Worm (Caenorhabditis elegans) whole organism, dauer: ENCODE data around the gene rpl-42.
"Not testable (repeated sequence)": the region's sequence is repeated elsewhere in the genome, so short reads cannot be mapped to it uniquely, and the experiment has no call there.

Experiments used
- unc-62 ChIP-seq: sonication (generic microtip); optimal IDR thresholded peaks from 2 replicates; lab custom pipeline; 2017; ENCODE audit warnings: missing biosample characterization, missing genetic modification reagents, missing genetic modification characterization

rpl-42 gene

DNA sequence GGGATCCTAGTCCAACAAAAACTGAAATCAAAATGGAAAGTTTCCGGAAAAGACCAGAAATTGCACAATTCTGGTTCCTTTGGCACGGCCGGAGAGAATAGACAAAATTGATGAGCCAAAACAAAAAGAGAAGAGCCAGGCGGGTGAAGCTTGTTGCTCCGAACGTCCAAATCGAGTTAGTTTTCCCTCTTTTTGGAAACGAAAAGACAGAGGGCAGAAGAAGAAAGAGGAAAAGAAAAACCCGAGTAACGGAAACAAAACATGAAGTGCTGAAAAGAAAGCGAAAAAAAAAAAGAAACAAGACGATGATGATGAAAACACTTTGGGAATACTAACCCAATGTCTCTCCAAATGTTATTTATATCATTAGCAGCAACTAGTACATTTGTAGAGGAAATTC lies 936 bp upstream of the rpl-42 start:
- no peak for TF ChIP-seq unc-62 (GFP tag; lab: Kevin White, UChicago)

DNA sequence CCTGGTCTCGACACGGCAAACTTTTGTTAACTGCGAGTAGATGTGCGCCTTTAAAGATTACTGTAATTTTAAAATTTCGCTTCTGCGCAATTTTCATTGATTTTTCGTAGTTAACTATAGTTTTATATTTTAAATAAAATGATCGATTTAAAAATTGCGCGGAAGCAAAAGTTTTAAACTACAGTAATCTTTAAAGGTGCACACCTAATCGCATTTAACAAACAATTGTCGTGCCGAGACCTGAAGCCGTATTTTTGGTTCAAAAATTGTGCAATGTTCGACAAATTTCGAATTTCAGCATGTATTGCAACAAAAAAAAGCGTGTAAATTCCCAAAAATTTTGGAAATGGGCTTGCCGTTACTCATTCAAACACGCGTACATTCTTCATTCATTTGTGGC lies 1.9 kb downstream of the rpl-42 start:
- TF ChIP-seq unc-62 (GFP tag; lab: Kevin White, UChicago), result no peak

DNA sequence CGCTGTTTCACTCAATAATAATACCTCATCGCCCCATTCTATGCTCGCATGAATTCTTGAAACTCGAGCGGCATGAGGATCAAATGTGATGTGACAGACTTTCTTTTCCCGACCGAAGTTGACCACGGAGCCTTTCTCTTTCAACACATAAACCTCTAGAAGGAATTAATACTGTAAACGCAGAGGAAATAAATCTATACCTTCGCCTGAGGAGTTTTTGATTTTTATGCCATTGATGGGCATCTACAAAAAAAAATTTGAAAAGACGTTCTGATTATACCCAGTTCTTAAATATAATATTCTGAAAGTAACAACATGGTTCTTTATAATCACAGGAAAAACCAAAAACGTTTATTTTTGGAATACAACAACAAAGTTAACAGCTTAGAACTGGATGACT lies 3.7 kb downstream of the rpl-42 start, which contains the start of gene nbs-1:
Gene nbs-1 (minus strand): TSS at position 246 of the 400 bp plus-strand sequence.
- no peak for TF ChIP-seq unc-62 (GFP tag; lab: Kevin White, UChicago)

DNA sequence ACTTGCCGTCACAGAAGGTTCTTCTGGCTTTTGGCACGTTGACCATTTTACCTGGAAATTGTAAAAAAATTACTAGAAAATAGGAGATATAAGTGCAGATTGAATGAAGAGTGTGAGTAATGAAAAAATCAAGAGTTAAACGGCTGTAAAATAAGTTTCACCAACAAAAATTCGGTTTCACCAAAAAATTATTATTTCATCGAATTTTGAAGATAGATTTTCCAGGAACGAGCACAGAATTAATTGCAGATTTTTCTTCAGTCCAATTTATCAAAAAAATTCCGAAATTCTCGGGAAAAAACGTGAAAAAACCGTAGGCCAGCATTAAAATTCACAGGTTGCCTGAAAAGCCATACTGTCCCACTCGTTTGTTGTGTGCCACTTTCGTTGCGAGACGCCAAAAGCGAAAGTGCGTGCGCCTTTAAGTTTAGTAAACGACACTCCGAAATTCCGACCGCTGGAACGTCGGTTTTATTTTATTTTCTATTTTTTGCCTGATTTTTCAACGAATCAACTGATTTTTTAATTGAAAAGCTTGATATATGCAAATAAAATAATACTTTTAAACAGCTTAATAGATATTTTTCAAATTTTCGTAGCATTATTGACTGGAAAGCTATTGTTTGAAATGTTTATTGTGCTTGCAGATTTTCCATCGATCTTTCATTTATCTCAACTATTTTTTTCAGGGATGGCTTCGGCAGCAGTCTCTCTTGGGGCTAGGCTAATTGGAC lies 4.8 kb downstream of the rpl-42 start, which contains the start of the genes rpl-36.A and nuo-1:
Gene rpl-36.A (minus strand): TSS at position 51 of the 734 bp plus-strand sequence.
Gene nuo-1 (plus strand): TSS at position 684 of the 734 bp plus-strand sequence.
- TF ChIP-seq unc-62 (GFP tag; lab: Kevin White, UChicago), result no peak

DNA sequence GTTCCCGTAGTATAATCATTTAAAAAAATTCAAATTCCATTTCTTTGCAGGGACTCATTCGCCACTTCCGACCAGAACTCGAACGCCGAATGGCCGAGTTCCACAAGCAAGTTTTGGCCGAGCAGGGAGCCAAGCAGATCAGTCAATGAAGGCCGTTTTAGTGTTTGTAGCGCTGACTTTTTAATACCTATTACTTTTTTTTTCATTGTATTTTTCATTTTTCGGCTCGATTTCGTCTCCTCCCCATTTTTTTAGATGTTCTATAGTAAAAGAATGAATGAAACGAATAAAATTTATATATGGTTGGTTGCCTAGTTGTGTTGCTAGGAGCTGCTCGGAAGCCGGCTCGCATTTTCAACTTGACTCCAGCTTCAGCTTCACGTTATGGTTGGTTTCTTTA lies 7.3 kb downstream of the rpl-42 start, which contains the start of gene C09H10.4:
Gene C09H10.4 (plus strand): TSS at position 301 of the 400 bp plus-strand sequence.
- no peak for TF ChIP-seq unc-62 (GFP tag; lab: Kevin White, UChicago)

DNA sequence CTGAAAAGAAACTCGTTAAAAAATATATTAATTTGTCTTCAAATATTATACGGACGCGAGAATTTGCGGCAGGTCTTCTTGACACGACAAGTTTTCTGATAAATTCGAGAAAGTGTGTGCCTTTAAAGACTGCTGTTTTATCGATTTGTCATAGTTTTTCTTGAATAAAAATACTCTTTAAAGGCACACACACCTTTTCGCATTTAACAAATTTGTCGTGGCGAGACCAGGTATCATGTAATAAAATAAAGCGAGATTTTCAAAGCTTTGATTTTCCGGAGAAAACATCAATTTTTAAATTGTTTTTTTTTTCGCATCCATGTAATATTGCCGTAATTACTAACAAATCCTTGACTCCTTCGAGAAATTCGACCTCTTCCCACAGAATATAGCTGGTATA lies 8.7 kb downstream of the rpl-42 start:
- TF ChIP-seq unc-62 (GFP tag; lab: Kevin White, UChicago), result no peak

DNA sequence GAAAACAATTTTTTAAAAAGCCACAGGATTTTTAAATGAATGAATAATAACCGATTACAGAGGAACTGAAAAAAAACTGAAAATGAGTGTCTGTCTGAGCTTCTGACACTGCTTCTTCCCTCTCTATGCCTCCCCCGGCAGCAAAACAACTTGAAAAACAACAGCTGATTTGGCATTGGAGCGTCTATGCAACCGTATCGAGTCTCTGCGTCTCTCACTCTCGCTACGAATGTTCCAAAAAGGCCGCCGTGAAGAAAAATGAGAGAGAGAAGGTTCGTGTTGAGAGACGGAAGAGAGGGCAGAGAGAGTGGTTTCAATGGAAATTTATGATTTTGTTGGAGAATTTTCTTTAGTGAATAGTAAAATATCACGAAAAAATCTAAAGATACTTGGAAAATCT lies 10.5 kb downstream of the rpl-42 start:
- no peak for TF ChIP-seq unc-62 (GFP tag; lab: Kevin White, UChicago)

DNA sequence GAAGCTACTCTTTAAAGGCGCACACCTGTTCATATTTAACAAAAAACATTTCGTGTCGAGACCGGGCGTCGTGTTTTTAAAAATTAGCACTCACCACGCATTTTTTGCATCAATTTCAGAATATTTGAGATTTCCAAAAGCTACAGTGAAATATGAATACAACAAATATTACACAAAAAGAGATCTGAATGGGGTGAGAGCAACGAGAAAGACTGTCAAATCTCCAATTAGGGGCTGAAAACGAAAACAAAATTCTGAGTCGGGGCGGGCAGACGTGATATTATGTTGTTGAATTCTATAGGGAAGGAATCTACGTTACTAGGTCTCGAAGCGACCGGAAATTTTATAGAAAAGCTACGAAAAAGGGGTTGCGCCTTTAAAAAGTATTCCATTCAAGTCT lies 11.1 kb downstream of the rpl-42 start, which contains the start of gene C09H10.5:
Gene C09H10.5 (minus strand): TSS at position 101 of the 400 bp plus-strand sequence.
- TF ChIP-seq unc-62 (GFP tag; lab: Kevin White, UChicago), result no peak

DNA sequence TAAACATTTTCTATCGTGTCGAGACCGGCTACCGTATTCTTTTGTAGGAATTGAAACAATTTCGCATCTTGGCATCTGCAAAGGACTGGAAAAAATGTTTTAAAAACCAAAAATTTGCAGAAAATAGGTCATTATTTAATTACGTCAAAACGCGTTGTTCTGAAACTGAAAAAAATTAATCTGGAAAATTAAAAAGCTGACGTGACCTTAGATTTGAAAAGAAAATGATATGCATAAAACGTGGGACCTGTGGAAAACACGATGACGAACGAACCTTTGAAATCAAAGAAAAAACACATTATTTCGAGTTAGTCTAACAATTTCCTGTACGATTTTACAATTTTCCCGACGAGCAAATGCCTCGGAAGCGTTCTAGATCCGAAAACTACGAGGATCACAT lies 11.6 kb downstream of the rpl-42 start, which contains the start of gene C09H10.9:
Gene C09H10.9 (plus strand): TSS at position 301 of the 400 bp plus-strand sequence.
- no peak for TF ChIP-seq unc-62 (GFP tag; lab: Kevin White, UChicago)

DNA sequence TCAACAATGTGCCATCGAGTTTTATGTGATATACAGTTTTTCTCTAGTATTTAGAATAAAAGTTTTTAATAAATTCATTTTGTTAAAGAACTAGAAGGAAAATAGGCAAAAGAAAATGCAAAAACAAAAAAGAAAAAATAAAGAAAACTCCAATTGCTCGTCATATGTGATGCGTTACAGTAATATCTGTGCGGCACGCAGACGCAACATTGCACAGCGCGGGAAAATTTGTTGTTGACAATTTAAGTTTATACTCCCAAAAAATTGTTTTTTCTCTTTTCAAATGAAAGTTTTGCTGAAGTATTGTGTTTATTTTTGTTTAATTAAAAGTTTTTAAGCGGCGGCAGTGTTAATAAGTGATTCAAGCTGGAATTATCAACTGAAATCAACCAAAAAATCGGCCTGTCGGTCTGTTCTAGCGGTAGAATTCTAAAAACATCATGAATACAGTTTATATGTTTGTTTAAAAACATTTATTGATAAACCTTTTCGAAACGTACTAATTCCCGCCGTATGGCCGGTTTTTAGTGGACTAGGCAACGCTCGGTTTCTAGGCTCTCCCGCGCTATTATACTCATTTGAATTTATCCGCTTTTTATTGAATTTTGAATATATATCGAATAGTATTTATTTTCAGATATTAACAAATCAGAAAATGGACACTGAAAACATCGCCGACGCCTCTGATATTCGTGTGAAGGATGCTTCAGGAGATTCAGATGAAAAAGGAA lies 13.6 kb downstream of the rpl-42 start, which contains the start of gene nasp-1:
Gene nasp-1 (plus strand): TSS at position 632 of the 731 bp plus-strand sequence.
- no peak for TF ChIP-seq unc-62 (GFP tag; lab: Kevin White, UChicago)

DNA sequence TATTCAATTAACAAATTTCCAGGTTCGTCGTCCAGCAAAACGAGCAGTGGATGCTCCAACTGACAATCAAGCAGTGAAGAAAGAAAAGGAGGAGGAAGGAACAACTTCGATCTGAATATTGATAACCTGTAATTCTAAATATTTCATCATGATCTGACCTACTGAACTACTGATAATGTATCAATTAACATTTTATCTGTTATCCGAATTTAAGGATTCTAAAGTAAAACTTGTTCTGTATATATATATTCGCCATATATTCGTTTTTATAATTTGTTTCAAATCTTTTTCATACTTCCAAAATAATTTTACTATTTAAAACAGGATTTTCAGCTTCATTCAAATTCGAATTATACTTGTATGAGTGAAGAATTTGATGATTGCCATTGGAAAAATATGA lies 15.3 kb downstream of the rpl-42 start, which contains the start of gene apc-17:
Gene apc-17 (plus strand): TSS at position 301 of the 400 bp plus-strand sequence.
- TF ChIP-seq unc-62 (GFP tag; lab: Kevin White, UChicago), result no peak

DNA sequence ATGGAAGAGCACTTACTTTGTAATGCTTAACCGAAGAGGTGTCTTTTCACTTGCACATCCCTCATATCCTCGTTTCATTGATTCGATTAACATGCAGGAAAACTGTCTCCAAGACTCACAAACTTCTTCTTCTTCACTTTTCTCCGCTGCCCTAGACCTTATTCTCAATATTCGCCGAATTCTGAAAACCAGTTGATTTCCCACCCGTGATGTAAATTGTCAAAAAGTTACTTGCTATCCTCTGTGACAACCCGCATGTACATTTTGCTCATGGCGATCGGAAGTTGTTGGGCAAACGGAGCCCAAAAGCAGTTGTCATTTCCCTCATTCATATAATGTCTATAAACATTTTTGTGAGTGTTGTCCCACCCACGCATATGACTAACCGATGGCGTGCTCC lies 17.9 kb downstream of the rpl-42 start:
- TF ChIP-seq unc-62 (GFP tag; lab: Kevin White, UChicago), result no peak

DNA sequence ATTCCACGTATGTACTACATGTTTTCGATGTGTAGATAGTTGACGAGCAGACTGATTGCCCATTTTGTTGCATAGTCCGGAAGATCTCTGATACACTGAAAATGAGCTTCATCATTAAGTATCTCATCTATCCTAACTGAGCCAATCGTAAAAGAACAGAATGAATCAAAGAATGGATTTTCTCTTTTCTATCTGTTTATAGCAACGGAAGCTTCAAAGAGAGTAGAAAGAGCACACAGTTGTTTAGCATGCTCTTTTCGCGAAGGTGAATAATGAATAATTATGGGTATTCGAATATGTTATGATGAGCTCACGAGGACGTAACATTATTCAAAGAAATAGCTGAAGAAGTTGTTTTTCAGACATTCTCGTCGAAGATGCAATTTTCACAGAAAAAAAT lies 18.6 kb downstream of the rpl-42 start, which contains the start of gene glb-4:
Gene glb-4 (minus strand): TSS at position 101 of the 400 bp plus-strand sequence.
- no peak for TF ChIP-seq unc-62 (GFP tag; lab: Kevin White, UChicago)

DNA sequence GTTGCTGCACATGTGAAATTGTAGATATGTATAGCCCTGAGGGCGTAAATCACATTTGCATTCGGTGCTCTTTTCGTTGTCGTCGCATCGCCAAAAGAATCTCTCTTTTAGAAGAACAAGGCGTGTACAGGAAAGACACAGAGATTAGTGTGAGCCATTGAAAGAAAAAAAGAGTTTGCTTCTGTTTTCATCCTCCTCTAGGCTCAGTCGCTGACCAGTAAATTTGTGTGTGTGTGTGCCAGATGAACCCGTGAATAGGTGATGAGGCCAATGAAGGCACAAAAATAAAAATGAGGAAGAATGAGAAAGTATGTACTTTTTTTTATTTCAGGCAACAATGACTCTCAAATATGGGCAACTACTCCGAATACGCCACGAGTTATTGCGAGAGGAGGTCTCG lies 19.9 kb downstream of the rpl-42 start, which contains the start of gene mat-2:
Gene mat-2 (plus strand): TSS at position 301 of the 400 bp plus-strand sequence.
- no peak for TF ChIP-seq unc-62 (GFP tag; lab: Kevin White, UChicago)

DNA sequence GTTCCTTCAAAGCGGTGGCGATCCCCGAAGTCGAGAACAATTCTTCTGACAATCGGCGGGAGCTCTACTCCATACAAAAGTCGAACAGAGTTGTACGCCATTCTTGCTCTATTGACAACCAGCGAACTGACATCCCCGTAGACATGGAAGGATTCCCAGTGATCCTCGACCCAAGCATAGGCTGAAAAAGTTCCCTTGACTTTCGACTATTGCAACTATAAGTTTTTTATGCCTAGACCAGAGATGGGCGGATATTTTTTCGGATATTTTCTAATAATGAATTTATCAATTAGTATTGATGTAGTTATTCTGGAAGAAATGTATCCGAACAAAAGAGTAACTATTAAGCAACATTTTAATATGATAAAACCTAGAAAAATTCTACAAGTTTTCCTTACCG lies 29.3 kb downstream of the rpl-42 start, which contains the start of gene W10C6.2:
Gene W10C6.2 (minus strand): TSS at position 101 of the 400 bp plus-strand sequence.
- not testable (repeated sequence) for TF ChIP-seq unc-62 (GFP tag; lab: Kevin White, UChicago)
